Fruit fly (Drosophila melanogaster) whole organism, prepupa: ENCODE data around the gene Acsf2.

Experiments
- CG10631 ChIP-seq: fragments of 200-800 bp; sonication (Bioruptor generic); optimal IDR thresholded peaks from 2 replicates; lab custom pipeline; 2016; ENCODE audit warnings: missing biosample characterization, missing genetic modification characterization
- CG11294 ChIP-seq: fragments of 200-800 bp; sonication (Bioruptor generic); IDR thresholded peaks from 2 replicates; pipeline ENCODE4 v1.3.6; 2022; ENCODE audit warnings: missing biosample characterization, missing genetic modification characterization
- CG11762 ChIP-seq: fragments of 200-800 bp; sonication (Bioruptor generic); optimal IDR thresholded peaks from 3 replicates; lab custom pipeline; 2016; ENCODE audit warnings: missing biosample characterization, missing genetic modification characterization; ENCODE audit not compliant: insufficient read depth
- CG16779 ChIP-seq: fragments of 200-800 bp; sonication (Bioruptor generic); optimal IDR thresholded peaks from 3 replicates; lab custom pipeline; 2017; ENCODE audit warnings: missing biosample characterization, mild to moderate bottlenecking, missing genetic modification characterization
- CG31627 ChIP-seq: fragments of 200-800 bp; sonication (Bioruptor generic); optimal IDR thresholded peaks from 3 replicates; lab custom pipeline; 2016; ENCODE audit warnings: missing biosample characterization, missing genetic modification characterization
- CG32006 ChIP-seq: fragments of 200-800 bp; sonication (Bioruptor generic); optimal IDR thresholded peaks from 3 replicates; lab custom pipeline; 2017; ENCODE audit warnings: missing biosample characterization, mild to moderate bottlenecking, missing genetic modification characterization
- CG3919 ChIP-seq: fragments of 200-800 bp; sonication (Bioruptor generic); optimal IDR thresholded peaks from 3 replicates; lab custom pipeline; 2016; ENCODE audit warnings: missing biosample characterization, missing genetic modification characterization
- CG4318 ChIP-seq: fragments of 200-800 bp; sonication (Bioruptor generic); optimal IDR thresholded peaks from 3 replicates; lab custom pipeline; 2017; ENCODE audit warnings: missing biosample characterization, mild to moderate bottlenecking, missing genetic modification characterization
- CG6276 ChIP-seq: fragments of 200-800 bp; sonication (Bioruptor generic); optimal IDR thresholded peaks from 2 replicates; lab custom pipeline; 2017; ENCODE audit warnings: missing biosample characterization, mild to moderate bottlenecking, missing genetic modification characterization
- CG6854 ChIP-seq: fragments of 200-800 bp; sonication (Bioruptor generic); optimal IDR thresholded peaks from 2 replicates; lab custom pipeline; 2017; ENCODE audit warnings: missing biosample characterization, mild to moderate bottlenecking, missing genetic modification characterization
- CG7368 ChIP-seq: fragments of 200-800 bp; sonication (Bioruptor generic); optimal IDR thresholded peaks from 3 replicates; lab custom pipeline; 2016; ENCODE audit warnings: missing biosample characterization, missing genetic modification characterization
- Eip75B ChIP-seq: fragments of 200-800 bp; sonication (Bioruptor generic); optimal IDR thresholded peaks from 3 replicates; lab custom pipeline; 2016; ENCODE audit warnings: missing biosample characterization, missing genetic modification characterization
- Eip78C ChIP-seq: fragments of 200-800 bp; sonication (Bioruptor generic); peaks from one replicate; lab custom pipeline; 2016; ENCODE audit warnings: missing biosample characterization, missing genetic modification characterization
- Ets96B ChIP-seq: fragments of 200-800 bp; optimal IDR thresholded peaks from 2 replicates; lab custom pipeline; 2019; ENCODE audit warnings: missing biosample characterization, mild to moderate bottlenecking, missing genetic modification characterization, moderate library complexity
- Hr39 ChIP-seq: fragments of 200-800 bp; sonication (Bioruptor generic); optimal IDR thresholded peaks from 2 replicates; lab custom pipeline; 2016; ENCODE audit warnings: missing biosample characterization, missing genetic modification characterization
- Hr4 ChIP-seq: fragments of 200-800 bp; sonication (Bioruptor generic); optimal IDR thresholded peaks from 3 replicates; lab custom pipeline; 2016; ENCODE audit warnings: missing biosample characterization, missing genetic modification characterization
- Sox15 ChIP-seq: fragments of 200-800 bp; sonication (Bioruptor generic); optimal IDR thresholded peaks from 3 replicates; lab custom pipeline; 2016; ENCODE audit warnings: missing biosample characterization, missing genetic modification characterization
- achi ChIP-seq: fragments of 200-800 bp; sonication (Bioruptor generic); optimal IDR thresholded peaks from 3 replicates; lab custom pipeline; 2016; ENCODE audit warnings: missing biosample characterization, missing genetic modification characterization
- cyc ChIP-seq: fragments of 200-800 bp; sonication (Bioruptor generic); optimal IDR thresholded peaks from 3 replicates; lab custom pipeline; 2016; ENCODE audit warnings: missing biosample characterization, missing genetic modification characterization
- dsx ChIP-seq: fragments of 200-800 bp; optimal IDR thresholded peaks from 3 replicates; lab custom pipeline; 2019; ENCODE audit warnings: missing biosample characterization, mild to moderate bottlenecking, missing genetic modification characterization, moderate library complexity; ENCODE audit not compliant: poor library complexity, severe bottlenecking
- esn ChIP-seq: fragments of 200-800 bp; sonication (Bioruptor generic); optimal IDR thresholded peaks from 2 replicates; lab custom pipeline; 2016; ENCODE audit warnings: missing biosample characterization, mild to moderate bottlenecking, missing genetic modification characterization, moderate library complexity
- fkh ChIP-seq: fragments of 200-800 bp; sonication (Bioruptor generic); optimal IDR thresholded peaks from 3 replicates; lab custom pipeline; 2017; ENCODE audit warnings: missing biosample characterization, mild to moderate bottlenecking, missing genetic modification characterization, moderate library complexity
- lz ChIP-seq: fragments of 200-800 bp; sonication (Bioruptor generic); optimal IDR thresholded peaks from 3 replicates; lab custom pipeline; 2016; ENCODE audit warnings: missing biosample characterization, missing genetic modification characterization
- salr ChIP-seq, 2 experiments: fragments of 200-800 bp; sonication (Bioruptor generic); optimal IDR thresholded peaks; 3 replicates each; lab custom pipeline; 2016 to 2018; ENCODE audit warnings: missing biosample characterization in 2 of 2, missing genetic modification characterization in 2 of 2, mild to moderate bottlenecking in 1 of 2
- svp ChIP-seq: fragments of 200-800 bp; sonication (Bioruptor generic); peaks from one replicate; lab custom pipeline; 2016; ENCODE audit warnings: missing biosample characterization, missing genetic modification characterization
- vri ChIP-seq: fragments of 200-800 bp; sonication (Bioruptor generic); optimal IDR thresholded peaks from 3 replicates; lab custom pipeline; 2016; ENCODE audit warnings: missing biosample characterization, mild to moderate bottlenecking, missing genetic modification characterization

Gene Acsf2

dm6 chr2L:5289921-5290320 is 52.1 kb downstream of the Acsf2 start (continued):
- TF ChIP-seq fkh (GFP tag; lab: Kevin White, UChicago) (no peak), CG31627 (peak; percentile 3), lz (GFP tag; lab: Kevin White, UChicago) (peak; percentile 45), CG3919 (GFP tag; lab: Kevin White, UChicago) (peak; percentile 69), esn (GFP tag; lab: Kevin White, UChicago) (peak; percentile 61), CG11294 (no peak), CG7368 (GFP tag; lab: Kevin White, UChicago) (peak; percentile 20), CG10631 (peak; percentile 72), salr (GFP tag; optimal IDR thresholded peaks at IDR 0.05; lab: Kevin White, UChicago) (peak; percentile 27 to 33), svp (GFP tag; lab: Kevin White, UChicago) (peak; percentile 65), Hr39 (GFP tag; lab: Kevin White, UChicago) (peak; percentile 21), Ets96B (tag; lab: Kevin White, UChicago) (peak; percentile 87), cyc (GFP tag; lab: Kevin White, UChicago) (peak; percentile 18), dsx (GFP tag; lab: Kevin White, UChicago) (peak; percentile 82), achi (GFP tag; lab: Kevin White, UChicago) (peak; percentile 60), CG4318 (GFP tag; lab: Kevin White, UChicago) (peak; percentile 26), CG6276 (GFP tag; lab: Kevin White, UChicago) (no peak), Sox15 (peak; percentile 36), Eip78C (GFP tag; lab: Kevin White, UChicago) (peak; percentile 92), Eip75B (GFP tag; lab: Kevin White, UChicago) (peak; percentile 54), CG6854 (GFP tag; lab: Kevin White, UChicago) (no peak), Hr4 (GFP tag; lab: Kevin White, UChicago) (peak; percentile 9), CG11762 (GFP tag; lab: Kevin White, UChicago) (peak; percentile 22), CG32006 (GFP tag; lab: Kevin White, UChicago) (peak; percentile 51), CG16779 (tag; lab: Kevin White, UChicago) (no peak), vri (GFP tag; lab: Kevin White, UChicago) (no peak)
